Fruit fly (Drosophila melanogaster) whole organism, pupa: ENCODE data around the gene CG8176.

Source experiments
- CG10348 ChIP-seq: fragments of 200-800 bp; sonication (Bioruptor generic); IDR thresholded peaks from 2 replicates; pipeline ENCODE4 v1.3.6; 2022; ENCODE audit warnings: missing biosample characterization, missing genetic modification characterization
- CG14655 ChIP-seq: fragments of 200-800 bp; sonication (Bioruptor generic); optimal IDR thresholded peaks from 3 replicates; lab custom pipeline; 2017; ENCODE audit warnings: mild to moderate bottlenecking, missing biosample characterization, missing genetic modification reagents, missing genetic modification characterization
- CG15710 ChIP-seq: fragments of 200-800 bp; sonication (Bioruptor generic); optimal IDR thresholded peaks from 2 replicates; lab custom pipeline; 2018; ENCODE audit warnings: missing biosample characterization, mild to moderate bottlenecking, missing genetic modification characterization, moderate library complexity
- CG17806 ChIP-seq: fragments of 200-800 bp; sonication (Bioruptor generic); optimal IDR thresholded peaks from 2 replicates; lab custom pipeline; 2018; ENCODE audit warnings: missing biosample characterization, mild to moderate bottlenecking, missing genetic modification characterization, moderate library complexity
- CG34367 ChIP-seq: fragments of 200-800 bp; sonication (Bioruptor generic); optimal IDR thresholded peaks from 2 replicates; lab custom pipeline; 2018; ENCODE audit warnings: missing biosample characterization, mild to moderate bottlenecking, missing genetic modification characterization
- CG8159 ChIP-seq: fragments of 200-800 bp; sonication (Bioruptor generic); optimal IDR thresholded peaks from 3 replicates; lab custom pipeline; 2018; ENCODE audit warnings: missing biosample characterization, mild to moderate bottlenecking, missing genetic modification characterization, moderate library complexity
- CG9948 ChIP-seq: fragments of 200-800 bp; sonication (Bioruptor generic); optimal IDR thresholded peaks from 2 replicates; lab custom pipeline; 2018; ENCODE audit warnings: missing biosample characterization, mild to moderate bottlenecking, missing genetic modification characterization, moderate library complexity
- D1 ChIP-seq: fragments of 200-800 bp; sonication (Bioruptor generic); optimal IDR thresholded peaks from 2 replicates; lab custom pipeline; 2018; ENCODE audit warnings: missing biosample characterization, mild to moderate bottlenecking, missing genetic modification characterization, moderate library complexity
- Pif1A ChIP-seq: fragments of 200-800 bp; sonication (Bioruptor generic); optimal IDR thresholded peaks from 3 replicates; lab custom pipeline; 2016; ENCODE audit warnings: missing biosample characterization, missing genetic modification characterization
- Pif1B ChIP-seq: fragments of 200-800 bp; sonication (Bioruptor generic); optimal IDR thresholded peaks from 3 replicates; lab custom pipeline; 2016; ENCODE audit warnings: missing biosample characterization, missing genetic modification characterization
- Snoo ChIP-seq: fragments of 200-800 bp; sonication (Bioruptor generic); optimal IDR thresholded peaks from 3 replicates; lab custom pipeline; 2017; ENCODE audit warnings: missing biosample characterization, mild to moderate bottlenecking, missing genetic modification characterization, inconsistent platforms
- fd96Ca ChIP-seq: fragments of 200-800 bp; sonication (Bioruptor generic); IDR thresholded peaks from 3 replicates; pipeline ENCODE4 v1.3.6; 2022; ENCODE audit warnings: missing biosample characterization, missing genetic modification characterization
- gl ChIP-seq: fragments of 200-800 bp; sonication (Bioruptor generic); optimal IDR thresholded peaks from 2 replicates; lab custom pipeline; 2018; ENCODE audit warnings: missing biosample characterization, mild to moderate bottlenecking, missing genetic modification characterization
- rn ChIP-seq: fragments of 200-800 bp; sonication (Bioruptor generic); IDR thresholded peaks from 2 replicates; pipeline ENCODE4 v1.3.6; 2022; ENCODE audit warnings: missing biosample characterization, missing genetic modification characterization

dm6 chr3R:9548769-9549168, 33.0 kb downstream of the CG8176 start:
- TF ChIP-seq CG10348 (GFP tag; lab: Robert Waterston, UW) (no peak), CG15710 (tag; lab: Kevin White, UChicago) (no peak), CG8159 (no peak), rn (GFP tag; lab: Robert Waterston, UW) (no peak), CG17806 (no peak), Snoo (tag; lab: Kevin White, UChicago) (no peak), CG34367 (tag; lab: Kevin White, UChicago) (no peak), D1 (tag; lab: Kevin White, UChicago) (no peak), CG14655 (GFP tag; lab: Kevin White, UChicago) (no peak), CG9948 (tag; lab: Kevin White, UChicago) (no peak), fd96Ca (GFP tag; lab: Robert Waterston, UW) (no peak), Pif1B (GFP tag; lab: Kevin White, UChicago) (no peak), gl (no peak), Pif1A (no peak)
